Fruit fly (Drosophila melanogaster) whole organism, embryonic: ENCODE measurements around the gene RhoGAP19D.

ENCODE experiments used
- Ada2b ChIP-seq: fragments of 200-800 bp; sonication (Bioruptor generic); IDR thresholded peaks from 2 replicates; pipeline ENCODE4 v1.3.6; 2022; ENCODE audit warnings: missing biosample characterization, missing genetic modification characterization
- Atf-2 ChIP-seq: fragments of 200-800 bp; sonication (Bioruptor generic); optimal IDR thresholded peaks from 2 replicates; lab custom pipeline; 2016; ENCODE audit warnings: missing biosample characterization, missing genetic modification characterization
- Awh ChIP-seq: fragments of 200-800 bp; sonication (Bioruptor generic); IDR thresholded peaks from 2 replicates; pipeline ENCODE4, ENCODE4 v1.3.6; 2022; ENCODE audit warnings: missing biosample characterization, missing genetic modification characterization
- CG10979 ChIP-seq: fragments of 200-800 bp; sonication (Bioruptor generic); optimal IDR thresholded peaks from 2 replicates; lab custom pipeline; 2018; ENCODE audit warnings: missing biosample characterization, mild to moderate bottlenecking, missing genetic modification characterization, moderate library complexity
- CG11504 ChIP-seq: fragments of 200-800 bp; sonication (Bioruptor generic); optimal IDR thresholded peaks from 3 replicates; lab custom pipeline; 2019; ENCODE audit warnings: missing biosample characterization, mild to moderate bottlenecking, missing genetic modification characterization, moderate library complexity
- CG11696 ChIP-seq: fragments of 200-800 bp; sonication (Bioruptor generic); IDR thresholded peaks from 2 replicates; pipeline ENCODE4 v1.3.6; 2022; ENCODE audit warnings: missing biosample characterization, missing genetic modification characterization
- CG1233 ChIP-seq: fragments of 200-800 bp; sonication (Bioruptor generic); optimal IDR thresholded peaks from 4 replicates; lab custom pipeline; 2018; ENCODE audit warnings: missing biosample characterization, mild to moderate bottlenecking, missing genetic modification characterization
- CG14667 ChIP-seq: fragments of 200-800 bp; sonication (Bioruptor generic); IDR thresholded peaks from 2 replicates; pipeline ENCODE4 v1.3.6; 2022; ENCODE audit warnings: missing biosample characterization, missing genetic modification characterization
- CG15514 ChIP-seq: fragments of 200-800 bp; sonication (Bioruptor generic); optimal IDR thresholded peaks from 3 replicates; lab custom pipeline; 2017; ENCODE audit warnings: missing biosample characterization, missing genetic modification characterization, mild to moderate bottlenecking, moderate library complexity, missing genetic modification reagents
- CG17568 ChIP-seq: fragments of 200-800 bp; sonication (Bioruptor generic); optimal IDR thresholded peaks from 2 replicates; lab custom pipeline; 2018; ENCODE audit warnings: missing biosample characterization, mild to moderate bottlenecking, missing genetic modification characterization, moderate library complexity
- CG18476 ChIP-seq: fragments of 200-800 bp; sonication (Bioruptor generic); optimal IDR thresholded peaks from 2 replicates; lab custom pipeline; 2016; ENCODE audit warnings: missing biosample characterization, mild to moderate bottlenecking, missing genetic modification characterization
- CG2199 ChIP-seq: fragments of 200-800 bp; sonication (Bioruptor generic); IDR thresholded peaks from 3 replicates; pipeline ENCODE4 v1.3.6; 2022; ENCODE audit warnings: missing biosample characterization, missing genetic modification characterization
- CG32532 ChIP-seq: fragments of 200-800 bp; sonication (Bioruptor generic); IDR thresholded peaks from 2 replicates; pipeline ENCODE4 v1.3.6; 2022; ENCODE audit warnings: missing biosample characterization, missing genetic modification characterization
- CG3847 ChIP-seq: fragments of 200-800 bp; sonication (Bioruptor generic); IDR thresholded peaks from 2 replicates; pipeline ENCODE4 v1.3.6; 2022; ENCODE audit warnings: missing biosample characterization, missing genetic modification characterization
- CG6254 ChIP-seq: fragments of 200-800 bp; sonication (Bioruptor generic); optimal IDR thresholded peaks from 3 replicates; lab custom pipeline; 2017; ENCODE audit warnings: mild to moderate bottlenecking, missing biosample characterization, missing genetic modification reagents, missing genetic modification characterization
- CG6689 ChIP-seq: fragments of 200-800 bp; sonication (Bioruptor generic); IDR thresholded peaks from 2 replicates; pipeline ENCODE4 v1.3.6; 2022; ENCODE audit warnings: missing biosample characterization, missing genetic modification characterization
- CG6813 ChIP-seq: fragments of 200-800 bp; sonication (Bioruptor generic); optimal IDR thresholded peaks from 2 replicates; lab custom pipeline; 2017; ENCODE audit warnings: missing biosample characterization, missing genetic modification characterization, mild to moderate bottlenecking, moderate library complexity, missing genetic modification reagents
- CG7963 ChIP-seq: fragments of 200-800 bp; sonication (Bioruptor generic); IDR thresholded peaks from 3 replicates; pipeline ENCODE4 v1.3.6; 2022; ENCODE audit warnings: missing biosample characterization, missing genetic modification characterization; ENCODE audit not compliant: partially characterized antibody
- Camta ChIP-seq: fragments of 200-800 bp; sonication (Bioruptor generic); optimal IDR thresholded peaks from 2 replicates; lab custom pipeline; 2016; ENCODE audit warnings: missing biosample characterization, missing genetic modification characterization
- Deaf1 ChIP-seq: fragments of 200-800 bp; optimal IDR thresholded peaks from 3 replicates; lab custom pipeline; 2019; ENCODE audit warnings: missing biosample characterization, mild to moderate bottlenecking, missing genetic modification characterization, moderate library complexity
- Dref ChIP-seq: fragments of 200-800 bp; sonication (Bioruptor generic); IDR thresholded peaks from 2 replicates; pipeline ENCODE4 v1.3.6; 2022; ENCODE audit warnings: missing biosample characterization, missing genetic modification characterization
- ERR ChIP-seq: fragments of 200-800 bp; sonication (Bioruptor generic); optimal IDR thresholded peaks from 2 replicates; lab custom pipeline; 2016; ENCODE audit warnings: missing biosample characterization, missing genetic modification characterization
- Fer2 ChIP-seq: fragments of 200-800 bp; sonication (Bioruptor generic); optimal IDR thresholded peaks from 2 replicates; lab custom pipeline; 2018; ENCODE audit warnings: missing biosample characterization, mild to moderate bottlenecking, missing genetic modification characterization, moderate library complexity
- H15 ChIP-seq: fragments of 200-800 bp; sonication (Bioruptor generic); IDR thresholded peaks from 3 replicates; pipeline ENCODE4 v1.3.6; 2022; ENCODE audit warnings: missing biosample characterization, missing genetic modification characterization
- Hr78 ChIP-seq, 2 experiments: fragments of 200-800 bp in 1 of 2; fragments of >200 bp in 1 of 2; sonication (Bioruptor generic) in 1 of 2; optimal IDR thresholded peaks; 2 replicates each; lab custom pipeline; 2017 to 2019; ENCODE audit warnings: missing biosample characterization in 2 of 2, missing genetic modification characterization in 2 of 2, mild to moderate bottlenecking in 1 of 2, moderate library complexity in 1 of 2
- Kr ChIP-seq: fragments of 200-800 bp; sonication (Bioruptor generic); optimal IDR thresholded peaks from 2 replicates; lab custom pipeline; 2017; ENCODE audit warnings: missing biosample characterization, mild to moderate bottlenecking, missing genetic modification characterization
- Lhr ChIP-seq: fragments of 200-800 bp; sonication (Bioruptor generic); optimal IDR thresholded peaks from 3 replicates; lab custom pipeline; 2017; ENCODE audit warnings: mild to moderate bottlenecking, missing biosample characterization, missing genetic modification reagents, missing genetic modification characterization
- Neu2 ChIP-seq: fragments of 200-800 bp; sonication (Bioruptor generic); optimal IDR thresholded peaks from 3 replicates; lab custom pipeline; 2016; ENCODE audit warnings: missing biosample characterization, missing genetic modification characterization, borderline replicate concordance
- Rfx ChIP-seq: fragments of 200-800 bp; sonication (Bioruptor generic); IDR thresholded peaks from 2 replicates; pipeline ENCODE4 v1.3.6; 2022; ENCODE audit warnings: missing biosample characterization, missing genetic modification characterization
- Taf1 ChIP-seq: fragments of 200-800 bp; sonication (Bioruptor generic); IDR thresholded peaks from 2 replicates; pipeline ENCODE4 v1.3.6; 2022; ENCODE audit warnings: missing biosample characterization, missing genetic modification characterization
- ara ChIP-seq: fragments of 200-800 bp; sonication (Bioruptor generic); IDR thresholded peaks from 2 replicates; pipeline ENCODE4 v1.3.6; 2022; ENCODE audit warnings: missing biosample characterization, missing genetic modification characterization
- bbx ChIP-seq: fragments of 200-800 bp; sonication (Bioruptor generic); IDR thresholded peaks from 2 replicates; pipeline ENCODE4 v1.3.6; 2022; ENCODE audit warnings: missing biosample characterization, missing genetic modification characterization; ENCODE audit not compliant: partially characterized antibody
- cad ChIP-seq: fragments of >200 bp; optimal IDR thresholded peaks from 2 replicates; lab custom pipeline; 2017; ENCODE audit warnings: missing biosample characterization, missing genetic modification characterization
- chm ChIP-seq: fragments of 200-800 bp; sonication (Bioruptor generic); IDR thresholded peaks from 2 replicates; pipeline ENCODE4 v1.3.6; 2022; ENCODE audit warnings: missing biosample characterization, missing genetic modification characterization
- dan ChIP-seq: fragments of 200-800 bp; sonication (Bioruptor generic); IDR thresholded peaks from 2 replicates; pipeline ENCODE4 v1.3.6; 2022; ENCODE audit warnings: missing biosample characterization, missing genetic modification characterization
- disco-r ChIP-seq: fragments of 200-800 bp; sonication (Bioruptor generic); optimal IDR thresholded peaks from 2 replicates; lab custom pipeline; 2016; ENCODE audit warnings: missing biosample characterization, missing genetic modification characterization
- ems ChIP-seq: fragments of 200-800 bp; sonication (Bioruptor generic); optimal IDR thresholded peaks from 3 replicates; lab custom pipeline; 2016; ENCODE audit warnings: missing biosample characterization, missing genetic modification characterization
- ewg ChIP-seq: fragments of 200-800 bp; sonication (Bioruptor generic); optimal IDR thresholded peaks from 3 replicates; lab custom pipeline; 2017; ENCODE audit warnings: mild to moderate bottlenecking, missing biosample characterization, missing genetic modification reagents, missing genetic modification characterization
- gsb-n ChIP-seq: fragments of 200-800 bp; sonication (Bioruptor generic); optimal IDR thresholded peaks from 3 replicates; lab custom pipeline; 2018; ENCODE audit warnings: missing biosample characterization, mild to moderate bottlenecking, missing genetic modification characterization
- lola ChIP-seq, 3 experiments: fragments of >200 bp in 2 of 3; fragments of 200-800 bp in 1 of 3; sonication (Bioruptor generic) in 1 of 3; optimal IDR thresholded peaks; 2 replicates each; lab custom pipeline; 2017 to 2019; ENCODE audit warnings: missing biosample characterization in 3 of 3, missing genetic modification characterization in 3 of 3, mild to moderate bottlenecking in 1 of 3, moderate library complexity in 1 of 3
- otp ChIP-seq: fragments of 200-800 bp; sonication (Bioruptor generic); IDR thresholded peaks from 3 replicates; pipeline ENCODE4, ENCODE4 v1.3.6; 2022; ENCODE audit warnings: missing biosample characterization, missing genetic modification characterization
- sens ChIP-seq: fragments of 200-800 bp; sonication (Bioruptor generic); peaks from one replicate; lab custom pipeline; 2016; ENCODE audit warnings: missing biosample characterization, missing genetic modification characterization
- slou ChIP-seq: fragments of 200-800 bp; sonication (Bioruptor generic); optimal IDR thresholded peaks from 3 replicates; lab custom pipeline; 2016; ENCODE audit warnings: missing biosample characterization, missing genetic modification characterization
- sob ChIP-seq: fragments of 200-800 bp; sonication (Bioruptor generic); IDR thresholded peaks from 2 replicates; pipeline ENCODE4 v1.3.6; 2022; ENCODE audit warnings: missing biosample characterization, missing genetic modification characterization
- tio ChIP-seq: fragments of 200-800 bp; sonication (Bioruptor generic); optimal IDR thresholded peaks from 2 replicates; lab custom pipeline; 2017; ENCODE audit warnings: missing biosample characterization, missing genetic modification characterization, inconsistent platforms
- toy ChIP-seq: fragments of 200-800 bp; sonication (Bioruptor generic); IDR thresholded peaks from 2 replicates; pipeline ENCODE4 v1.3.6; 2022; ENCODE audit warnings: missing biosample characterization, missing genetic modification characterization
- trh ChIP-seq: fragments of 200-800 bp; sonication (Bioruptor generic); optimal IDR thresholded peaks from 2 replicates; lab custom pipeline; 2016; ENCODE audit warnings: missing biosample characterization, missing genetic modification characterization
- wek ChIP-seq: fragments of 200-800 bp; sonication (Bioruptor generic); optimal IDR thresholded peaks from 3 replicates; lab custom pipeline; 2018; ENCODE audit warnings: missing biosample characterization, mild to moderate bottlenecking, missing genetic modification characterization, moderate library complexity
- zen ChIP-seq: fragments of 200-800 bp; sonication (Bioruptor generic); optimal IDR thresholded peaks from 3 replicates; lab custom pipeline; 2018; ENCODE audit warnings: missing biosample characterization, mild to moderate bottlenecking, missing genetic modification characterization, moderate library complexity
- zen2 ChIP-seq: fragments of 200-800 bp; sonication (Bioruptor generic); IDR thresholded peaks from 3 replicates; pipeline ENCODE4 v1.3.6; 2022; ENCODE audit warnings: missing biosample characterization, missing genetic modification characterization; ENCODE audit not compliant: partially characterized antibody

The RhoGAP19D gene

DNA sequence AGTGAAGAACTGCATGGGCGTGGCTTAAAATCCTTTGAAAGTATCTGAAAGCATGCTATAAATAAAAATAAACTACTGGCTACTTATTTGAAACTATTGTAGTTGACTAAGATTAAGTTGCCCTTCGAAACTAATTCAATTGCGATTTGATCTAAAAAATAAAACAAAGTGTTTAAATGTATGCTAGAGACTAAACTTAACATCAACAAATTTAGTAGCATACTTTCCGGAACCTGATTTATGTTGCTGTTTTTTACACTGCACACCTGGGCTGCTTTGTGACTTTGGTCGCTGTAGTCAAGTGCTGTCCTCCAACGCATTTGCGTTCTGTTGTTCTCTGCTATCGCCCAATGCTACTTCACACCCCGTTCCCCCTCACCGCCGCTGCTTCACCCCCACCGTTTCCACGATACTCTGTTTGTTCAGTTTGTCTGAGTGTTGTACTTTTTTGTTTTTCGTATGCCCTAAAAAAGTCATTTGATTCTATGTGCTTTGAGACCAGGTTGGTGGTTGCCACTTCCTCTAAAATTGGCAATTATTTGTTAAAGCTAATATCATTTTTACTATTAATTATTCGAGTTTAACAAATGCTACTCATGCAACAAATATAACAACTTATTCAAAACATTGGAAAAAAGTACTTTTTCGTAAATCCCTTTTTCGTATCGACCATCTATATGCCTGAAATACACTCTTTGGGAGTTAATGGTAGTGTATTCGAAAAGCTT is 7.6 kb downstream of the RhoGAP19D start (continued):
- TF ChIP-seq Atf-2 (GFP tag; lab: Kevin White, UChicago) (no peak), trh (GFP tag; lab: Kevin White, UChicago) (no peak), CG3847 (no peak), ara (GFP tag; lab: Robert Waterston, UW) (no peak; the same call in 1 of the 2 replicates), CG18476 (GFP tag; lab: Kevin White, UChicago) (no peak), Camta (GFP tag; lab: Kevin White, UChicago) (no peak), CG17568 (GFP tag; lab: Kevin White, UChicago) (peak; percentile 37), sob (GFP tag; lab: Robert Waterston, UW) (peak; percentile 22; the same call in 1 of the 2 replicates), Dref (no peak), lola (GFP tag; optimal IDR thresholded peaks at IDR 0.05; lab: Kevin White, UChicago) (no peak), CG2199 (GFP tag; lab: Robert Waterston, UW) (no peak), zen2 (no peak), CG6813 (GFP tag; lab: Kevin White, UChicago) (no peak), cad (GFP tag; lab: Kevin White, UChicago) (no peak), Kr (no peak), Awh (GFP tag; lab: Robert Waterston, UW) (no peak), CG11696 (no peak), CG6689 (GFP tag; lab: Robert Waterston, UW) (peak; percentile 56), Lhr (GFP tag; lab: Kevin White, UChicago) (no peak), Hr78 (GFP tag; optimal IDR thresholded peaks at IDR 0.05; lab: Kevin White, UChicago) (no peak), toy (GFP tag; lab: Robert Waterston, UW) (no peak), ERR (GFP tag; lab: Kevin White, UChicago) (no peak), CG15514 (no peak), Rfx (GFP tag; lab: Robert Waterston, UW) (no peak; the same call in 1 of the 2 replicates), sens (peak; percentile 81), H15 (GFP tag; lab: Robert Waterston, UW) (no peak), Neu2 (GFP tag; lab: Kevin White, UChicago) (no peak), CG1233 (GFP tag; lab: Kevin White, UChicago) (peak; percentile 42), ems (GFP tag; lab: Kevin White, UChicago) (no peak), zen (no peak), Taf1 (no peak), Ada2b (GFP tag; lab: Robert Waterston, UW) (no peak), CG11504 (peak; percentile 68), Fer2 (no peak), chm (GFP tag; lab: Robert Waterston, UW) (no peak), slou (GFP tag; lab: Kevin White, UChicago) (no peak), ewg (GFP tag; lab: Kevin White, UChicago) (no peak), CG14667 (GFP tag; lab: Robert Waterston, UW) (no peak), CG6254 (no peak), CG32532 (GFP tag; lab: Robert Waterston, UW) (no peak), bbx (GFP tag; lab: Robert Waterston, UW) (no peak), CG7963 (GFP tag; lab: Robert Waterston, UW) (no peak), dan (GFP tag; lab: Robert Waterston, UW) (no peak), Deaf1 (peak; percentile 21), disco-r (no peak), otp (GFP tag; lab: Robert Waterston, UW) (peak; percentile 26; the same call in 1 of the 3 replicates), tio (no peak), wek (no peak), gsb-n (tag; lab: Kevin White, UChicago) (no peak), CG10979 (tag; lab: Kevin White, UChicago) (peak; percentile 42)
